Fruit fly (Drosophila melanogaster): ENCODE results near the gene CG5890.
A peak's percentile ranks its signal among the peaks of the same experiment; 100 is the strongest.

The CG5890 gene

DNA sequence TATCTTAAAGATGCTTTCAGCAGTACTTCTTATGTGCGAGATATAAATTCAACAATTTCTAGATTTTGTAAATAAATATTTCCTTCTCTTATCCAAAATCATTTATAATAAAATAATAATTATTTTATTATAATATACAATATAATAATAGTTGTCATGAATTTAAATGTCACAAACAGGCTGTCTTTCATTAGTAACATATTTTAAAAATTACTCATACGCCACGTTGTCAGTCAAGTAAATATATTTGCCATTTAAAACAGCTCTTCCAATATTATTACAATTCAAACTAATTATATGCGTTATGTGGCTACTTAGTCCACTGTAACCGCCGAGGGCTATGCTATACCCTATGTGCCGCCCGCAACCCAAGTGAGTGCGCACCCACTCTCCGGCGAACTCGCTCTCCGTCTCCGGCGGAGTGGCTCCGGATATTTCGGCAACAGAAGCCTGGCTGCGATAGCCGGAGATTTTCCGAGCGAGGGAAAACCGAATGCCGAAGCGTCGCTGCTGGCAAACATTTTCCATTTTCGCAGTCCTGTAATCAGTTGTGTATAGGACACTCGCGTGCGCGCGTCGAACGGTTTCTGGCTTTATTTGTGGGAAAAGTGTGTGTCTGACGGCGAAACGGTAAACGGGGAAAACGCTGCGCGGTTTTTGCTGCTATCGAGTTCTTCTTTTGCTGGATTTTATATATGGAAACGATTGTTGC, at the start of gene CG5890 (continued):
- no peak for TF ChIP-seq CG13894 (tag; optimal IDR thresholded peaks at IDR 0.05)
- no peak for TF ChIP-seq lov (optimal IDR thresholded peaks at IDR 0.05)
- no peak for TF ChIP-seq lov (GFP tag; IDR thresholded peaks at IDR 0.05)
- peak; percentile 48 for TF ChIP-seq cwo (GFP tag; optimal IDR thresholded peaks at IDR 0.05)
- TF ChIP-seq Hmr (GFP tag; optimal IDR thresholded peaks at IDR 0.05) = peak; percentile 62
- TF ChIP-seq CG18599 (GFP tag; optimal IDR thresholded peaks at IDR 0.05) = peak; percentile 67
- TF ChIP-seq insv (GFP tag; optimal IDR thresholded peaks at IDR 0.05) = no peak
- TF ChIP-seq h (optimal IDR thresholded peaks at IDR 0.05) = no peak
- TF ChIP-seq scrt (GFP tag; optimal IDR thresholded peaks at IDR 0.05) = peak; percentile 12
- TF ChIP-seq CG9817 (tag; optimal IDR thresholded peaks at IDR 0.05) = peak; percentile 8
- TF ChIP-seq CG13775 (GFP tag; optimal IDR thresholded peaks at IDR 0.05) = no peak
- peak; percentile 50 for TF ChIP-seq CG7556 (GFP tag; optimal IDR thresholded peaks at IDR 0.05)
- TF ChIP-seq Hey (tag; optimal IDR thresholded peaks at IDR 0.05) = no peak
- TF ChIP-seq ewg (GFP tag; optimal IDR thresholded peaks at IDR 0.05) = peak; percentile 18
- TF ChIP-seq CG11696 (GFP tag; IDR thresholded peaks at IDR 0.05) = no peak
- peak; percentile 32 for TF ChIP-seq sug (tag; optimal IDR thresholded peaks at IDR 0.05)
- no peak for TF ChIP-seq CG17359 (tag; optimal IDR thresholded peaks at IDR 0.05)
- TF ChIP-seq Mrtf (GFP tag; IDR thresholded peaks at IDR 0.05) = 0 out of 3 replicates have a peak, but pooled peaks have one; percentile 8
- TF ChIP-seq vfl (GFP tag; optimal IDR thresholded peaks at IDR 0.05) = no peak
- TF ChIP-seq Deaf1 (tag; optimal IDR thresholded peaks at IDR 0.05) = peak; percentile 94
- no peak for TF ChIP-seq CG7987 (GFP tag; optimal IDR thresholded peaks at IDR 0.05)
- no peak for TF ChIP-seq ato (GFP tag; IDR thresholded peaks at IDR 0.05; ENCODE audit: partially characterized antibody)
- peak; percentile 41 for TF ChIP-seq Sox100B (GFP tag; optimal IDR thresholded peaks at IDR 0.05)
- TF ChIP-seq Fer3 (tag; optimal IDR thresholded peaks at IDR 0.05) = no peak
- no peak for TF ChIP-seq CG11085 (GFP tag; IDR thresholded peaks at IDR 0.05)
- TF ChIP-seq CG15696 (tag; optimal IDR thresholded peaks at IDR 0.05) = no peak
- no peak for TF ChIP-seq Med (GFP tag)
- TF ChIP-seq CG10431 (GFP tag; optimal IDR thresholded peaks at IDR 0.05) = no peak
- no peak for TF ChIP-seq Nf-YA (GFP tag; IDR thresholded peaks at IDR 0.05)
- TF ChIP-seq cg (GFP tag; optimal IDR thresholded peaks at IDR 0.05) = no peak
- no peak for TF ChIP-seq lmd (GFP tag; IDR thresholded peaks at IDR 0.05)
- peak; percentile 55 for TF ChIP-seq CG11504 (tag; optimal IDR thresholded peaks at IDR 0.05)
- TF ChIP-seq Asciz (GFP tag; optimal IDR thresholded peaks at IDR 0.05) = no peak
- TF ChIP-seq CG12659 (GFP tag; optimal IDR thresholded peaks at IDR 0.05) = peak; percentile 7
- TF ChIP-seq maf-S (GFP tag; optimal IDR thresholded peaks at IDR 0.05) = no peak
- peak; percentile 71 for TF ChIP-seq CG3281 (GFP tag; optimal IDR thresholded peaks at IDR 0.05)
- peak; percentile 18 for TF ChIP-seq BtbVII (GFP tag; optimal IDR thresholded peaks at IDR 0.05)
- no peak for TF ChIP-seq gfzf (GFP tag; optimal IDR thresholded peaks at IDR 0.05)
- 0 out of 2 replicates have a peak, but pooled peaks have one; percentile 14 for TF ChIP-seq CG9932 (GFP tag; IDR thresholded peaks at IDR 0.05)
- no peak for TF ChIP-seq CG6791 (GFP tag; IDR thresholded peaks at IDR 0.05; ENCODE audit: partially characterized antibody)
- TF ChIP-seq CG12219 (GFP tag; optimal IDR thresholded peaks at IDR 0.05) = no peak
- no peak for TF ChIP-seq ems (GFP tag; optimal IDR thresholded peaks at IDR 0.05)
- TF ChIP-seq stc (GFP tag; IDR thresholded peaks at IDR 0.05) = no peak
- peak; percentile 37 for TF ChIP-seq CG18619 (GFP tag; optimal IDR thresholded peaks at IDR 0.05)
- TF ChIP-seq dpn (GFP tag; optimal IDR thresholded peaks at IDR 0.05) = no peak
- TF ChIP-seq CG12104 (GFP tag; optimal IDR thresholded peaks at IDR 0.05) = no peak
- no peak for TF ChIP-seq nau (GFP tag; optimal IDR thresholded peaks at IDR 0.05)
- no peak for TF ChIP-seq fd3F (GFP tag; optimal IDR thresholded peaks at IDR 0.05)
- TF ChIP-seq lab (GFP tag; optimal IDR thresholded peaks at IDR 0.05) = peak; percentile 64
